Worm (Caenorhabditis elegans): ENCODE data around the gene phf-33.

phf-33 gene

ce11 chrX:13264550-13264949 lies 14.2 kb downstream of the phf-33 start (continued):
- TF ChIP-seq daf-19 (GFP tag; conservative IDR thresholded peaks at IDR 0.05) (0 out of 2 replicates have a peak, but pooled peaks have one; percentile 31), lsy-2 (tag; optimal IDR thresholded peaks at IDR 0.05) (no peak), mes-2 (tag; optimal IDR thresholded peaks at IDR 0.05; ENCODE audit: poor library complexity, severe bottlenecking) (no peak), lim-7 (GFP tag; IDR thresholded peaks at IDR 0.05) (peak; percentile 94), F37D6.2 (tag; optimal IDR thresholded peaks at IDR 0.05) (peak; percentile 59), ceh-82 (tag; optimal IDR thresholded peaks at IDR 0.05) (no peak), Y105C5A.15 (GFP tag; IDR thresholded peaks at IDR 0.05) (peak; percentile 62; the same call in 1 of the 2 replicates), nhr-42 (GFP tag; IDR thresholded peaks at IDR 0.05) (0 out of 2 replicates have a peak, but pooled peaks have one; percentile 71), jun-1 (tag; optimal IDR thresholded peaks at IDR 0.05) (peak; percentile 32), nhr-77 (tag; optimal IDR thresholded peaks at IDR 0.05) (peak; percentile 22), daf-16 (GFP tag; optimal IDR thresholded peaks at IDR 0.05) (peak; percentile 59 to 81), daf-16 (tag; optimal IDR thresholded peaks at IDR 0.05) (peak; percentile 44), lin-15B (tag; optimal IDR thresholded peaks at IDR 0.05) (no peak), skn-1 (tag; optimal IDR thresholded peaks at IDR 0.05) (no peak), dmd-6 (GFP tag; IDR thresholded peaks at IDR 0.05) (peak; percentile 71), Y75B8A.6 (GFP tag; IDR thresholded peaks at IDR 0.05) (peak; percentile 79; the same call in 1 of the 2 replicates), cey-2 (tag; optimal IDR thresholded peaks at IDR 0.05; ENCODE audit: borderline replicate concordance, insufficient read depth) (no peak), Y5F2A.4 (GFP tag; optimal IDR thresholded peaks at IDR 0.05) (no peak), snpc-1.2 (GFP tag; IDR thresholded peaks at IDR 0.05) (peak; percentile 89), vab-7 (GFP tag; IDR thresholded peaks at IDR 0.05) (peak; percentile 93), saeg-2 (GFP tag; IDR thresholded peaks at IDR 0.05) (peak; percentile 77), zip-11 (GFP tag; IDR thresholded peaks at IDR 0.05) (peak; percentile 65; the same call in 1 of the 2 replicates), hmg-1.1 (GFP tag; IDR thresholded peaks at IDR 0.05) (peak; percentile 96), arid-1 (GFP tag; conservative IDR thresholded peaks at IDR 0.05) (peak; percentile 93), lin-13 (GFP tag; optimal IDR thresholded peaks at IDR 0.05) (peak; percentile 55), tra-1 (GFP tag; IDR thresholded peaks at IDR 0.05) (peak; percentile 67; the same call in 1 of the 2 replicates), hlh-11 (tag; optimal IDR thresholded peaks at IDR 0.05) (peak; percentile 41), hlh-30 (tag; optimal IDR thresholded peaks at IDR 0.05; ENCODE audit: insufficient read depth) (peak; percentile 70), R02D3.7 (tag; optimal IDR thresholded peaks at IDR 0.05) (no peak), nhr-25 (tag; optimal IDR thresholded peaks at IDR 0.05; ENCODE audit: borderline replicate concordance, insufficient read depth) (no peak), dmd-8 (GFP tag; IDR thresholded peaks at IDR 0.05) (peak; percentile 87), zfp-2 (tag; optimal IDR thresholded peaks at IDR 0.05) (no peak), nhr-237 (tag; optimal IDR thresholded peaks at IDR 0.05) (no peak), lin-38 (GFP tag; IDR thresholded peaks at IDR 0.05) (no peak), attf-4 (tag; optimal IDR thresholded peaks at IDR 0.05) (no peak), madf-9 (GFP tag; conservative IDR thresholded peaks at IDR 0.05) (peak; percentile 90), nhr-28 (tag; optimal IDR thresholded peaks at IDR 0.05) (peak; percentile 46), lin-1 (GFP tag; IDR thresholded peaks at IDR 0.05) (peak; percentile 67; the same call in 1 of the 2 replicates), F49E8.2 (tag; optimal IDR thresholded peaks at IDR 0.05; ENCODE audit: borderline replicate concordance) (peak; percentile 39), ama-1 (optimal IDR thresholded peaks at IDR 0.05) (no peak), ztf-7 (tag; optimal IDR thresholded peaks at IDR 0.05) (peak; percentile 76), fkh-10 (GFP tag; optimal IDR thresholded peaks at IDR 0.05) (peak; percentile 63), snpc-4 (tag; optimal IDR thresholded peaks at IDR 0.05) (no peak), nhr-11 (tag; optimal IDR thresholded peaks at IDR 0.05) (no peak), daf-8 (GFP tag; IDR thresholded peaks at IDR 0.05) (0 out of 2 replicates have a peak, but pooled peaks have one; percentile 58), ztf-11 (tag; optimal IDR thresholded peaks at IDR 0.05) (no peak), mxl-2 (GFP tag; conservative IDR thresholded peaks at IDR 0.05) (peak; percentile 79; the same call in 1 of the 2 replicates), nhr-76 (tag; optimal IDR thresholded peaks at IDR 0.05) (no peak), unc-39 (tag; optimal IDR thresholded peaks at IDR 0.05) (no peak), gei-8 (GFP tag; optimal IDR thresholded peaks at IDR 0.05) (peak; percentile 62), Y48G9A.11 (GFP tag; IDR thresholded peaks at IDR 0.05) (peak; percentile 75)

Measured in whole organism, L4 larva.